Worm (Caenorhabditis elegans) whole organism, mixed stage, embryonic: ENCODE results near the gene gegf-1.

Experiments
- M03D4.4 ChIP-seq: sonication (generic microtip); optimal IDR thresholded peaks from 2 replicates; lab custom pipeline; 2017; ENCODE audit warnings: mild to moderate bottlenecking, missing genetic modification characterization, missing compliant biosample characterization
- bed-3 ChIP-seq: fragments of 200-800 bp; sonication (Bioruptor generic); optimal IDR thresholded peaks from 3 replicates; lab custom pipeline; 2018; ENCODE audit warnings: mild to moderate bottlenecking, missing genetic modification characterization, moderate library complexity, missing compliant biosample characterization
- blmp-1 ChIP-seq: fragments of 150-350 bp; optimal IDR thresholded peaks from 2 replicates; lab custom pipeline; 2014; ENCODE audit warnings: missing biosample characterization, missing genetic modification characterization
- ceh-39 ChIP-seq: fragments of 150-350 bp; optimal IDR thresholded peaks from 2 replicates; lab custom pipeline; 2014; ENCODE audit warnings: missing biosample characterization, missing genetic modification characterization
- ceh-43 ChIP-seq: fragments of 200-800 bp; sonication (Bioruptor generic); optimal IDR thresholded peaks from 2 replicates; lab custom pipeline; 2018; ENCODE audit warnings: mild to moderate bottlenecking, missing genetic modification characterization, moderate library complexity, missing compliant biosample characterization
- ceh-83 ChIP-seq: fragments of 200-800 bp; sonication (Bioruptor generic); optimal IDR thresholded peaks from 2 replicates; lab custom pipeline; 2018; ENCODE audit warnings: mild to moderate bottlenecking, missing genetic modification characterization, missing compliant biosample characterization
- ces-1 ChIP-seq: fragments of 150-350 bp; optimal IDR thresholded peaks from 2 replicates; lab custom pipeline; 2014; ENCODE audit warnings: missing biosample characterization, missing genetic modification reagents, missing genetic modification characterization
- cnd-1 ChIP-seq: fragments of 200-800 bp; sonication (Bioruptor generic); optimal IDR thresholded peaks from 2 replicates; lab custom pipeline; 2018; ENCODE audit warnings: mild to moderate bottlenecking, missing genetic modification characterization, missing compliant biosample characterization
- drap-1 ChIP-seq: fragments of 200-800 bp; sonication (Bioruptor generic); optimal IDR thresholded peaks from 3 replicates; lab custom pipeline; 2018; ENCODE audit warnings: mild to moderate bottlenecking, missing genetic modification characterization, missing compliant biosample characterization
- elt-1 ChIP-seq: sonication (generic microtip); optimal IDR thresholded peaks from 2 replicates; lab custom pipeline; 2017; ENCODE audit warnings: missing genetic modification characterization, mild to moderate bottlenecking, missing compliant biosample characterization, antibody characterized with exemption, moderate library complexity, borderline replicate concordance; ENCODE audit not compliant: insufficient read depth
- elt-3 ChIP-seq: fragments of 150-350 bp; optimal IDR thresholded peaks from 2 replicates; lab custom pipeline; 2014; ENCODE audit warnings: missing biosample characterization, missing genetic modification characterization
- flh-1 ChIP-seq: fragments of 200-800 bp; sonication (Bioruptor generic); optimal IDR thresholded peaks from 2 replicates; lab custom pipeline; 2018; ENCODE audit warnings: mild to moderate bottlenecking, missing genetic modification characterization, moderate library complexity, missing compliant biosample characterization
- ham-2 ChIP-seq: fragments of 200-800 bp; sonication (Bioruptor generic); optimal IDR thresholded peaks from 2 replicates; lab custom pipeline; 2018; ENCODE audit warnings: mild to moderate bottlenecking, missing genetic modification characterization, missing compliant biosample characterization
- hlh-1 ChIP-seq: fragments of 150-350 bp; optimal IDR thresholded peaks from 2 replicates; lab custom pipeline; 2014; ENCODE audit warnings: missing biosample characterization, missing genetic modification reagents, missing genetic modification characterization
- lin-13 ChIP-seq: fragments of 150-350 bp; optimal IDR thresholded peaks from 2 replicates; lab custom pipeline; 2014; ENCODE audit warnings: missing biosample characterization, missing genetic modification characterization
- lin-32 ChIP-seq: fragments of 200-800 bp; sonication (Bioruptor generic); optimal IDR thresholded peaks from 2 replicates; lab custom pipeline; 2018; ENCODE audit warnings: mild to moderate bottlenecking, missing genetic modification characterization, missing compliant biosample characterization
- lsy-2 ChIP-seq: fragments of 150-350 bp; optimal IDR thresholded peaks from 2 replicates; lab custom pipeline; 2014; ENCODE audit warnings: missing biosample characterization, missing genetic modification characterization
- mab-5 ChIP-seq: fragments of 150-350 bp; optimal IDR thresholded peaks from 2 replicates; lab custom pipeline; 2014; ENCODE audit warnings: missing biosample characterization, missing genetic modification characterization
- mep-1 ChIP-seq: fragments of 150-350 bp; optimal IDR thresholded peaks from 2 replicates; lab custom pipeline; 2017; ENCODE audit warnings: missing biosample characterization, missing genetic modification reagents, missing genetic modification characterization, inconsistent platforms
- mls-2 ChIP-seq: sonication (generic microtip); optimal IDR thresholded peaks from 2 replicates; lab custom pipeline; 2016; ENCODE audit warnings: mild to moderate bottlenecking, missing genetic modification characterization, moderate library complexity, missing compliant biosample characterization
- nhr-12 ChIP-seq: fragments of 150-350 bp; optimal IDR thresholded peaks from 2 replicates; lab custom pipeline; 2014; ENCODE audit warnings: missing biosample characterization, missing genetic modification characterization
- nhr-2 ChIP-seq: fragments of 150-350 bp; optimal IDR thresholded peaks from 2 replicates; lab custom pipeline; 2014; ENCODE audit warnings: missing biosample characterization, missing genetic modification characterization
- nhr-237 ChIP-seq: fragments of 150-350 bp; optimal IDR thresholded peaks from 2 replicates; lab custom pipeline; 2014; ENCODE audit warnings: missing biosample characterization, missing genetic modification characterization
- nhr-28 ChIP-seq: fragments of 150-350 bp; optimal IDR thresholded peaks from 2 replicates; lab custom pipeline; 2014; ENCODE audit warnings: missing biosample characterization, missing genetic modification characterization
- nhr-76 ChIP-seq: sonication (generic microtip); optimal IDR thresholded peaks from 2 replicates; lab custom pipeline; 2017; ENCODE audit warnings: missing biosample characterization, missing genetic modification characterization
- pha-4 ChIP-seq: fragments of 150-350 bp; optimal IDR thresholded peaks from 2 replicates; lab custom pipeline; 2018; ENCODE audit warnings: missing biosample characterization, missing genetic modification reagents, missing genetic modification characterization
- sem-2 ChIP-seq: fragments of 200-800 bp; sonication (Bioruptor generic); optimal IDR thresholded peaks from 2 replicates; lab custom pipeline; 2018; ENCODE audit warnings: mild to moderate bottlenecking, missing genetic modification characterization, missing compliant biosample characterization
- snpc-4 ChIP-seq: fragments of 150-350 bp; optimal IDR thresholded peaks from 2 replicates; lab custom pipeline; 2014; ENCODE audit warnings: missing biosample characterization, missing genetic modification characterization
- sptf-1 ChIP-seq: sonication (generic microtip); optimal IDR thresholded peaks from 2 replicates; lab custom pipeline; 2017; ENCODE audit warnings: mild to moderate bottlenecking, missing genetic modification characterization, moderate library complexity, missing compliant biosample characterization
- tbx-8 ChIP-seq: fragments of 200-800 bp; sonication (Bioruptor generic); optimal IDR thresholded peaks from 2 replicates; lab custom pipeline; 2018; ENCODE audit warnings: mild to moderate bottlenecking, missing genetic modification characterization, moderate library complexity, missing compliant biosample characterization
- unc-120 ChIP-seq: sonication (generic microtip); optimal IDR thresholded peaks from 2 replicates; lab custom pipeline; 2017; ENCODE audit warnings: missing genetic modification characterization, missing compliant biosample characterization; ENCODE audit not compliant: poor library complexity, severe bottlenecking
- unc-39 ChIP-seq: fragments of 150-350 bp; optimal IDR thresholded peaks from 2 replicates; lab custom pipeline; 2014; ENCODE audit warnings: missing biosample characterization, missing genetic modification characterization
- unc-62 ChIP-seq: fragments of 150-350 bp; optimal IDR thresholded peaks from 2 replicates; lab custom pipeline; 2014; ENCODE audit warnings: missing biosample characterization, missing genetic modification reagents, missing genetic modification characterization
- zip-8 ChIP-seq: fragments of 150-350 bp; optimal IDR thresholded peaks from 2 replicates; lab custom pipeline; 2014; ENCODE audit warnings: missing biosample characterization, missing genetic modification characterization
- ztf-11 ChIP-seq: fragments of 150-350 bp; optimal IDR thresholded peaks from 2 replicates; lab custom pipeline; 2014; ENCODE audit warnings: missing biosample characterization, missing genetic modification characterization

gegf-1 gene

DNA sequence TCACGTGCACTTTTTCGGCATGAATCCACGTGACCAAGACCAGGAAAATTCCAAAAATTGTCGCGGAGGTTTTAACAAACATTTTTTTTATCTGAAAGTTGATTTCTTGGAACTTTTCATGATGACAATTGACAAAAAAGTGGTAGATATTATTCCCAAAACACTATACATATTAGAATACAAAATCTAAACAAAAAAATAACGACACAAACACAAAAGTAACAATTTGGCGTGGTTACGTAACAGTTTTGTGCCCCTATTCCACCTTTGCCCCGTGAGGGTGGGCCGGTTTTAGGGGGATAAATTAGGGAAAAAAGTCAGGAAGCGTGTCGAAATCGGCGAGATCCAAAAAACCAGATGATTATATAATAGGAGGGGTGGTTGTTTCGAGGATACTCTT lies at the start of gene gegf-1:
gegf-1 (minus strand) TSS at position 101 of the 400 bp plus-strand sequence.
- no peak for TF ChIP-seq flh-1 (GFP tag; lab: Kevin White, UChicago)
- no peak for TF ChIP-seq unc-120 (tag; lab: Kevin White, UChicago)
- no peak for TF ChIP-seq nhr-237
- no peak for TF ChIP-seq ham-2 (GFP tag; lab: Kevin White, UChicago)
- TF ChIP-seq blmp-1 (tag; lab: Kevin White, UChicago): no peak
- TF ChIP-seq unc-62 (GFP tag; lab: Kevin White, UChicago): no peak
- no peak for TF ChIP-seq lin-13 (tag; lab: Kevin White, UChicago)
- no peak for TF ChIP-seq lin-32
- no peak for TF ChIP-seq mab-5 (tag; lab: Kevin White, UChicago)
- no peak for TF ChIP-seq ztf-11
- no peak for TF ChIP-seq mep-1 (tag; lab: Kevin White, UChicago)
- TF ChIP-seq snpc-4 (tag; lab: Kevin White, UChicago): no peak

DNA sequence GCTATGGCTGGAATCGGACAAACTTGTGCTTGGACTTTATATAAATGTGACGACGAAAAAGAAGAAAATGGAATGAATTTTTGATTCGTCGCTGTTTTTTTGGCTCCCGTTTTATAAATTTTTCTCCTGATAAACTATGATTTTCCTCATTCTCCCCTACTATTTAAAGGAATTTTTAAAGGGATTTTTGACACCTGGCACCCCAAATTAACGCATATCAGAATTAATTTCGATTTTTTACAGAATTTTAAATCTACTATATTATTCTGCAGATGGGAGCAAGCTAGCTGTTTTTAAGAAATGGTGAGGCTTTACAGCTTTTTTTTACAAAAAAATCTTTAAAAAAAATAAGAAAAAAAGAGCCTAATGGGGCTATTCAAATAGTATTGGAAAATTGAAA lies 47.3 kb upstream of the gegf-1 start, which contains the start of gene coa-1:
coa-1 (plus strand) TSS at position 301 of the 400 bp plus-strand sequence.
- TF ChIP-seq lin-32: no peak
- TF ChIP-seq ham-2 (GFP tag; lab: Kevin White, UChicago): no peak
- no peak for TF ChIP-seq lin-13 (tag; lab: Kevin White, UChicago)
- TF ChIP-seq ztf-11: no peak
- TF ChIP-seq mls-2 (tag; lab: Kevin White, UChicago): no peak
- TF ChIP-seq, all 35 proteins: peak for 0

DNA sequence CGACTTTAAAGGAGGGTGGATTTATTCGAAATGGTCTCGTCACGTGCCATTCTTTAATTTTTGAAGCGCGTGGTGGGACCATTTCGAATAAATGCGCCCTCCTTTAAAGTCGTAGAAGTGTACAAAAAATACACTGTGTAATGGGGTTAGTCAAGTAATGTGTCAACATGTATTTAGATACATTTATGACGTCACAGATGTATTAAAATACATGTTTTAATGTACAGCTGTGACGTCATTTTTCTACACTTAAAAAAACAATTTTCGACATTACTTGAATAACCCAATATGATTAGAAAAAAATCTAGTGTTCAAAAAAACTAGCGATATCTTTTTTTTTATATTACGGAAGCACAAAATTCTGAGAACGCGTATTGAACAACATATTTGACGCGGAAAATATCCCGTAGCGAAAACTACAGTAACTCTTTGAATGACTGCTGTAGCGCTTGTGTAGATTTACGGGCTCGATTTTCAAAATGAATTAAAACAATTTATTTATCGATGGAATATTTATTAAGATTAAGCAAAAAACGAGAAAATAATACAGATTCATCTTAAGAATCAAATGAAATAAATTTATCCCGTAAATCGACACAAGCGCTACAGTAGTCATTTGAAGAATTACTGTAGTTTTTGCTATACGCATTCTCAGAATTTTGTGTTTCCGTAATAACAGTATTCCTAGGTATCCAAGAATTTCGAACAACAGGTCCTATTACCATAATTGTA lies 45.4 kb upstream of the gegf-1 start, which contains the start of gene gfrp-1:
gfrp-1 (plus strand) TSS at position 682 of the 732 bp plus-strand sequence.
- TF ChIP-seq ceh-39 (tag; lab: Kevin White, UChicago): no peak
- TF ChIP-seq hlh-1: no peak
- peak; percentile 98 for TF ChIP-seq zip-8 (tag; lab: Kevin White, UChicago)

DNA sequence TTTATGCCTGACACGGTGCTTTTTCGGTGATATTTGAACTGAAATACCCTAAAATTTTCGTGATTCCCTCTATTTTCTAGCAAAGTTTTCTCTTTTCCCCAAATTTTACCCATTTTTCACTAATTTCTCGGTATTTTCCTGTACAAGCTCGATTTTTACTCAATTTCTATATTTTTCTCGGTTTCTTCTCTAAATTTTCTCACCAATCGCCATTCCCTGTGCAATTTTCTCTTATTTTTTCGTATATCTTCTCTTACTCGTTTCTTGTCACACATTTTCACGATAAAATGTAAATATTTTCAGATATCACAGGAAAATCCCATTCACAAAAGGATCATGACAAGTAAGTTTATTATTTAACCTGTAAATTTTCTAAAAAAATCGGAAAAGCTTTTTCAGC lies 36.7 kb upstream of the gegf-1 start, which contains the start of gene csn-3:
csn-3 (plus strand) TSS at position 301 of the 400 bp plus-strand sequence.
- no peak for TF ChIP-seq bed-3
- no peak for TF ChIP-seq tbx-8 (GFP tag; lab: Kevin White, UChicago)
- TF ChIP-seq lin-13 (tag; lab: Kevin White, UChicago): no peak
- no peak for TF ChIP-seq mls-2 (tag; lab: Kevin White, UChicago)
- TF ChIP-seq lsy-2 (tag; lab: Kevin White, UChicago): no peak
- no peak for TF ChIP-seq sem-2 (GFP tag; lab: Kevin White, UChicago)
- no peak for TF ChIP-seq elt-3 (tag; lab: Kevin White, UChicago)
- TF ChIP-seq ces-1 (GFP tag; lab: Kevin White, UChicago): no peak
- TF ChIP-seq sptf-1 (tag; lab: Kevin White, UChicago): no peak
- TF ChIP-seq cnd-1 (tag; lab: Kevin White, UChicago): no peak
- no peak for TF ChIP-seq mep-1 (tag; lab: Kevin White, UChicago)
- TF ChIP-seq mab-5 (tag; lab: Kevin White, UChicago): no peak
- no peak for TF ChIP-seq unc-62 (GFP tag; lab: Kevin White, UChicago)
- TF ChIP-seq M03D4.4: no peak
- TF ChIP-seq, all 35 proteins: peak for 0

DNA sequence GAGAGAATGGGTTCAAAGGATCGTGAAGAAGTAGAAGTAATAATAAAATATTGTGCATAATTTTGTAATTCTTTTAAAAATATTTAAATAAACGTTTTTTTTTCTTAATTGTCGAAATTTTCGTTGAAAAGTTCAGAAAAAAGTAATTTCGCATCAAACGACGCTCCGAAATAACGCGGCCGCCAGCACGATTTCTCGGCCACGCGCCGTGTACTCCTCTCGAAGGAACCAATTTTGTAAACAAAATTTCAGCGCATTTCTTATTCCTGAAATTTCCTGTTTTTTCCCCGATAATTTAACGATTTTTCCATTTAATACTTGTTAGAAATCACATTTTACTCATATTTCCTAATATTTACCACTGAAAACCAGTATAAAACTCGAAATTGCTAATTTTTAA lies 34.3 kb upstream of the gegf-1 start, which contains the start of gene Y38C1AA.12:
Y38C1AA.12 (plus strand) TSS at position 211 of the 400 bp plus-strand sequence.
- no peak for TF ChIP-seq blmp-1 (tag; lab: Kevin White, UChicago)
- TF ChIP-seq pha-4 (tag; lab: Kevin White, UChicago): peak; percentile 61
- TF ChIP-seq ces-1 (GFP tag; lab: Kevin White, UChicago): peak; percentile 19
- no peak for TF ChIP-seq elt-1 (tag; lab: Kevin White, UChicago)
- no peak for TF ChIP-seq ham-2 (GFP tag; lab: Kevin White, UChicago)
- TF ChIP-seq nhr-28 (tag; lab: Kevin White, UChicago): no peak
- no peak for TF ChIP-seq nhr-2
- no peak for TF ChIP-seq hlh-1
- peak; percentile 47 for TF ChIP-seq lin-13 (tag; lab: Kevin White, UChicago)
- TF ChIP-seq flh-1 (GFP tag; lab: Kevin White, UChicago): no peak
- no peak for TF ChIP-seq unc-39 (tag; lab: Kevin White, UChicago)
- TF ChIP-seq ceh-39 (tag; lab: Kevin White, UChicago): no peak
- TF ChIP-seq lin-32: peak; percentile 6
- peak; percentile 36 for TF ChIP-seq M03D4.4
- TF ChIP-seq ceh-83: peak; percentile 11
- TF ChIP-seq snpc-4 (tag; lab: Kevin White, UChicago): no peak
- TF ChIP-seq sem-2 (GFP tag; lab: Kevin White, UChicago): no peak
- TF ChIP-seq mep-1 (tag; lab: Kevin White, UChicago): peak; percentile 17
- no peak for TF ChIP-seq ceh-43 (GFP tag; lab: Kevin White, UChicago)
- TF ChIP-seq lsy-2 (tag; lab: Kevin White, UChicago): peak; percentile 59
- peak; percentile 68 for TF ChIP-seq sptf-1 (tag; lab: Kevin White, UChicago)
- peak; percentile 35 for TF ChIP-seq nhr-237
- TF ChIP-seq mls-2 (tag; lab: Kevin White, UChicago): peak; percentile 69
- no peak for TF ChIP-seq unc-62 (GFP tag; lab: Kevin White, UChicago)
- TF ChIP-seq ztf-11: no peak
- no peak for TF ChIP-seq unc-120 (tag; lab: Kevin White, UChicago)
- no peak for TF ChIP-seq bed-3
- no peak for TF ChIP-seq tbx-8 (GFP tag; lab: Kevin White, UChicago)
- no peak for TF ChIP-seq nhr-76 (tag; lab: Kevin White, UChicago)
- TF ChIP-seq elt-3 (tag; lab: Kevin White, UChicago): no peak
- TF ChIP-seq drap-1 (GFP tag; lab: Kevin White, UChicago): peak; percentile 24
- TF ChIP-seq zip-8 (tag; lab: Kevin White, UChicago): no peak
- TF ChIP-seq cnd-1 (tag; lab: Kevin White, UChicago): peak; percentile 40
- no peak for TF ChIP-seq nhr-12 (tag; lab: Kevin White, UChicago)
- no peak for TF ChIP-seq mab-5 (tag; lab: Kevin White, UChicago)
- TF ChIP-seq, all 35 proteins: peak for 13
